Worm (Caenorhabditis elegans): ENCODE data around the gene C04G6.11.

DNA sequence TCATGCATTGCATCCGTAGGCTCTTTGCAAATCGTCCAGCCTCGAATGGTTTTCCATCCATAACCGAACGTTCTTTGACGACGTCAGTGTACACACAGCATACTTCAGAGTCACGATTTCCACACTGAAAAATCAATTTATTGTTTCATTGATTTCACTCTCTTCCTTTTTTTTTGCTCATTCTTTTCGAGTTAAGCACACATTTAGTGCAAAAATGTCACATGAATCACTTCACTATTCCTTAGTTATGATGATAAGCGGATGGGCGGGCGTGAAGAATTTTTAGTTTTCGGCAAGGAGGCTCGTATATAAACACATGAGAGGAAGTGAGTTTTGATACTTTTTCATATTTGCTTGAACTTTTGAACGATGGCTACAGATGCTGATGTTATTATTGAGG lies 18.2 kb downstream of the C04G6.11 start, which contains the start of gene txt-9:
- TF ChIP-seq klf-2 (GFP tag; conservative IDR thresholded peaks at IDR 0.05): no peak
- TF ChIP-seq flt-1 (GFP tag; IDR thresholded peaks at IDR 0.05): no peak
- no peak for TF ChIP-seq ztf-29 (GFP tag; IDR thresholded peaks at IDR 0.05)
- TF ChIP-seq cog-1 (tag; optimal IDR thresholded peaks at IDR 0.05): no peak
- TF ChIP-seq ref-1 (GFP tag; conservative IDR thresholded peaks at IDR 0.05): no peak
- TF ChIP-seq T22C8.4 (GFP tag; IDR thresholded peaks at IDR 0.05): no peak
